Worm (Caenorhabditis elegans) whole organism, mixed stage, embryonic: Measurements from ENCODE around the gene F35D11.1.

Experiments
- M03D4.4 ChIP-seq: sonication (generic microtip); optimal IDR thresholded peaks from 2 replicates; lab custom pipeline; 2017; ENCODE audit warnings: mild to moderate bottlenecking, missing genetic modification characterization, missing compliant biosample characterization
- bed-3 ChIP-seq: fragments of 200-800 bp; sonication (Bioruptor generic); optimal IDR thresholded peaks from 3 replicates; lab custom pipeline; 2018; ENCODE audit warnings: mild to moderate bottlenecking, missing genetic modification characterization, moderate library complexity, missing compliant biosample characterization
- blmp-1 ChIP-seq: fragments of 150-350 bp; optimal IDR thresholded peaks from 2 replicates; lab custom pipeline; 2014; ENCODE audit warnings: missing biosample characterization, missing genetic modification characterization
- ceh-39 ChIP-seq: fragments of 150-350 bp; optimal IDR thresholded peaks from 2 replicates; lab custom pipeline; 2014; ENCODE audit warnings: missing biosample characterization, missing genetic modification characterization
- ceh-83 ChIP-seq: fragments of 200-800 bp; sonication (Bioruptor generic); optimal IDR thresholded peaks from 2 replicates; lab custom pipeline; 2018; ENCODE audit warnings: mild to moderate bottlenecking, missing genetic modification characterization, missing compliant biosample characterization
- ces-1 ChIP-seq: fragments of 150-350 bp; optimal IDR thresholded peaks from 2 replicates; lab custom pipeline; 2014; ENCODE audit warnings: missing biosample characterization, missing genetic modification reagents, missing genetic modification characterization
- cnd-1 ChIP-seq: fragments of 200-800 bp; sonication (Bioruptor generic); optimal IDR thresholded peaks from 2 replicates; lab custom pipeline; 2018; ENCODE audit warnings: mild to moderate bottlenecking, missing genetic modification characterization, missing compliant biosample characterization
- drap-1 ChIP-seq: fragments of 200-800 bp; sonication (Bioruptor generic); optimal IDR thresholded peaks from 3 replicates; lab custom pipeline; 2018; ENCODE audit warnings: mild to moderate bottlenecking, missing genetic modification characterization, missing compliant biosample characterization
- elt-1 ChIP-seq: sonication (generic microtip); optimal IDR thresholded peaks from 2 replicates; lab custom pipeline; 2017; ENCODE audit warnings: missing genetic modification characterization, mild to moderate bottlenecking, missing compliant biosample characterization, antibody characterized with exemption, moderate library complexity, borderline replicate concordance; ENCODE audit not compliant: insufficient read depth
- elt-3 ChIP-seq: fragments of 150-350 bp; optimal IDR thresholded peaks from 2 replicates; lab custom pipeline; 2014; ENCODE audit warnings: missing biosample characterization, missing genetic modification characterization
- flh-1 ChIP-seq: fragments of 200-800 bp; sonication (Bioruptor generic); optimal IDR thresholded peaks from 2 replicates; lab custom pipeline; 2018; ENCODE audit warnings: mild to moderate bottlenecking, missing genetic modification characterization, moderate library complexity, missing compliant biosample characterization
- ham-2 ChIP-seq: fragments of 200-800 bp; sonication (Bioruptor generic); optimal IDR thresholded peaks from 2 replicates; lab custom pipeline; 2018; ENCODE audit warnings: mild to moderate bottlenecking, missing genetic modification characterization, missing compliant biosample characterization
- hlh-1 ChIP-seq: fragments of 150-350 bp; optimal IDR thresholded peaks from 2 replicates; lab custom pipeline; 2014; ENCODE audit warnings: missing biosample characterization, missing genetic modification reagents, missing genetic modification characterization
- lin-13 ChIP-seq: fragments of 150-350 bp; optimal IDR thresholded peaks from 2 replicates; lab custom pipeline; 2014; ENCODE audit warnings: missing biosample characterization, missing genetic modification characterization
- lin-32 ChIP-seq: fragments of 200-800 bp; sonication (Bioruptor generic); optimal IDR thresholded peaks from 2 replicates; lab custom pipeline; 2018; ENCODE audit warnings: mild to moderate bottlenecking, missing genetic modification characterization, missing compliant biosample characterization
- lsy-2 ChIP-seq: fragments of 150-350 bp; optimal IDR thresholded peaks from 2 replicates; lab custom pipeline; 2014; ENCODE audit warnings: missing biosample characterization, missing genetic modification characterization
- mab-5 ChIP-seq: fragments of 150-350 bp; optimal IDR thresholded peaks from 2 replicates; lab custom pipeline; 2014; ENCODE audit warnings: missing biosample characterization, missing genetic modification characterization
- mep-1 ChIP-seq: fragments of 150-350 bp; optimal IDR thresholded peaks from 2 replicates; lab custom pipeline; 2017; ENCODE audit warnings: missing biosample characterization, missing genetic modification reagents, missing genetic modification characterization, inconsistent platforms
- mls-2 ChIP-seq: sonication (generic microtip); optimal IDR thresholded peaks from 2 replicates; lab custom pipeline; 2016; ENCODE audit warnings: mild to moderate bottlenecking, missing genetic modification characterization, moderate library complexity, missing compliant biosample characterization
- nhr-12 ChIP-seq: fragments of 150-350 bp; optimal IDR thresholded peaks from 2 replicates; lab custom pipeline; 2014; ENCODE audit warnings: missing biosample characterization, missing genetic modification characterization
- nhr-2 ChIP-seq: fragments of 150-350 bp; optimal IDR thresholded peaks from 2 replicates; lab custom pipeline; 2014; ENCODE audit warnings: missing biosample characterization, missing genetic modification characterization
- nhr-237 ChIP-seq: fragments of 150-350 bp; optimal IDR thresholded peaks from 2 replicates; lab custom pipeline; 2014; ENCODE audit warnings: missing biosample characterization, missing genetic modification characterization
- nhr-28 ChIP-seq: fragments of 150-350 bp; optimal IDR thresholded peaks from 2 replicates; lab custom pipeline; 2014; ENCODE audit warnings: missing biosample characterization, missing genetic modification characterization
- pha-4 ChIP-seq: fragments of 150-350 bp; optimal IDR thresholded peaks from 2 replicates; lab custom pipeline; 2018; ENCODE audit warnings: missing biosample characterization, missing genetic modification reagents, missing genetic modification characterization
- sem-2 ChIP-seq: fragments of 200-800 bp; sonication (Bioruptor generic); optimal IDR thresholded peaks from 2 replicates; lab custom pipeline; 2018; ENCODE audit warnings: mild to moderate bottlenecking, missing genetic modification characterization, missing compliant biosample characterization
- snpc-4 ChIP-seq: fragments of 150-350 bp; optimal IDR thresholded peaks from 2 replicates; lab custom pipeline; 2014; ENCODE audit warnings: missing biosample characterization, missing genetic modification characterization
- sptf-1 ChIP-seq: sonication (generic microtip); optimal IDR thresholded peaks from 2 replicates; lab custom pipeline; 2017; ENCODE audit warnings: mild to moderate bottlenecking, missing genetic modification characterization, moderate library complexity, missing compliant biosample characterization
- tbx-8 ChIP-seq: fragments of 200-800 bp; sonication (Bioruptor generic); optimal IDR thresholded peaks from 2 replicates; lab custom pipeline; 2018; ENCODE audit warnings: mild to moderate bottlenecking, missing genetic modification characterization, moderate library complexity, missing compliant biosample characterization
- unc-120 ChIP-seq: sonication (generic microtip); optimal IDR thresholded peaks from 2 replicates; lab custom pipeline; 2017; ENCODE audit warnings: missing genetic modification characterization, missing compliant biosample characterization; ENCODE audit not compliant: poor library complexity, severe bottlenecking
- unc-39 ChIP-seq: fragments of 150-350 bp; optimal IDR thresholded peaks from 2 replicates; lab custom pipeline; 2014; ENCODE audit warnings: missing biosample characterization, missing genetic modification characterization
- zip-8 ChIP-seq: fragments of 150-350 bp; optimal IDR thresholded peaks from 2 replicates; lab custom pipeline; 2014; ENCODE audit warnings: missing biosample characterization, missing genetic modification characterization
- ztf-11 ChIP-seq: fragments of 150-350 bp; optimal IDR thresholded peaks from 2 replicates; lab custom pipeline; 2014; ENCODE audit warnings: missing biosample characterization, missing genetic modification characterization

F35D11.1 gene

ce11 chrII:4655834-4656233, 29.1 kb downstream of the F35D11.1 start, which contains the start of gene fut-6:
Gene fut-6, minus strand, starts transcription at chrII:4655934.
- TF ChIP-seq unc-120 (tag; lab: Kevin White, UChicago) (no peak), nhr-237 (tag; lab: Kevin White, UChicago) (no peak), lin-13 (tag; lab: Kevin White, UChicago) (no peak), elt-1 (tag; lab: Kevin White, UChicago) (no peak), mep-1 (tag; lab: Kevin White, UChicago) (no peak)

ce11 chrII:4657370-4657769, 30.7 kb downstream of the F35D11.1 start:
- no peak for TF ChIP-seq nhr-237 (tag; lab: Kevin White, UChicago)
- TF ChIP-seq zip-8 (tag; lab: Kevin White, UChicago), result no peak
- no peak for TF ChIP-seq pha-4 (tag; lab: Kevin White, UChicago)
- no peak for TF ChIP-seq ceh-39 (tag; lab: Kevin White, UChicago)
- no peak for TF ChIP-seq lin-32 (GFP tag; lab: Kevin White, UChicago)
- no peak for TF ChIP-seq tbx-8
- TF ChIP-seq nhr-28 (tag; lab: Kevin White, UChicago), result no peak

ce11 chrII:4658245-4658644, 31.5 kb downstream of the F35D11.1 start:
- TF ChIP-seq snpc-4 (tag; lab: Kevin White, UChicago), result no peak
- TF ChIP-seq zip-8 (tag; lab: Kevin White, UChicago), result no peak
- TF ChIP-seq unc-120 (tag; lab: Kevin White, UChicago), result no peak
- TF ChIP-seq blmp-1 (tag; lab: Kevin White, UChicago), result no peak
- no peak for TF ChIP-seq lin-32 (GFP tag; lab: Kevin White, UChicago)
- TF ChIP-seq elt-3, result no peak
- no peak for TF ChIP-seq elt-1 (tag; lab: Kevin White, UChicago)
- no peak for TF ChIP-seq ces-1
- TF ChIP-seq nhr-237 (tag; lab: Kevin White, UChicago), result no peak
- TF ChIP-seq sptf-1 (tag; lab: Kevin White, UChicago), result no peak
- TF ChIP-seq mls-2 (tag; lab: Kevin White, UChicago), result no peak
- TF ChIP-seq cnd-1, result no peak
- TF ChIP-seq drap-1 (GFP tag; lab: Kevin White, UChicago), result no peak
- no peak for TF ChIP-seq ham-2 (GFP tag; lab: Kevin White, UChicago)

ce11 chrII:4661278-4661677, 34.6 kb downstream of the F35D11.1 start, which contains the start of gene T05A7.13:
Gene T05A7.13, minus strand, starts transcription at chrII:4661378.
- TF ChIP-seq sptf-1 (tag; lab: Kevin White, UChicago) (no peak), hlh-1 (tag; lab: Kevin White, UChicago) (peak; percentile 46), cnd-1 (no peak)

- TF ChIP-seq lin-13 (tag; lab: Kevin White, UChicago) (no peak), ztf-11 (no peak), zip-8 (tag; lab: Kevin White, UChicago) (no peak), sem-2 (GFP tag; lab: Kevin White, UChicago) (no peak), elt-3 (no peak), M03D4.4 (no peak), ces-1 (no peak), blmp-1 (tag; lab: Kevin White, UChicago) (no peak)
These were observed 36.5 kb downstream of the F35D11.1 start, which contains the start of gene T05A7.12 for ce11 chrII:4663186-4663585. Gene T05A7.12, minus strand, starts transcription at chrII:4663286.

ce11 chrII:4665359-4665758, 38.7 kb downstream of the F35D11.1 start, which contains the start of gene T05A7.11:
Gene T05A7.11, minus strand, starts transcription at chrII:4665459.
- no peak for TF ChIP-seq tbx-8
- TF ChIP-seq zip-8 (tag; lab: Kevin White, UChicago), result no peak
- TF ChIP-seq mls-2 (tag; lab: Kevin White, UChicago), result no peak
- no peak for TF ChIP-seq lin-13 (tag; lab: Kevin White, UChicago)
- no peak for TF ChIP-seq ces-1
- no peak for TF ChIP-seq elt-3
- no peak for TF ChIP-seq flh-1
- TF ChIP-seq mep-1 (tag; lab: Kevin White, UChicago), result no peak
- TF ChIP-seq snpc-4 (tag; lab: Kevin White, UChicago), result no peak
- TF ChIP-seq drap-1 (GFP tag; lab: Kevin White, UChicago), result no peak
- no peak for TF ChIP-seq hlh-1 (tag; lab: Kevin White, UChicago)

ce11 chrII:4667572-4667971, 40.9 kb downstream of the F35D11.1 start, which contains the start of gene fut-5:
Gene fut-5, minus strand, starts transcription at chrII:4667672.
- TF ChIP-seq hlh-1 (tag; lab: Kevin White, UChicago) (no peak), nhr-2 (tag; lab: Kevin White, UChicago) (no peak), sptf-1 (tag; lab: Kevin White, UChicago) (no peak), sem-2 (GFP tag; lab: Kevin White, UChicago) (no peak), flh-1 (no peak), nhr-237 (tag; lab: Kevin White, UChicago) (no peak), bed-3 (GFP tag; lab: Kevin White, UChicago) (no peak), unc-39 (tag; lab: Kevin White, UChicago) (no peak), snpc-4 (tag; lab: Kevin White, UChicago) (no peak), elt-3 (no peak), ceh-39 (tag; lab: Kevin White, UChicago) (no peak), ceh-83 (GFP tag; lab: Kevin White, UChicago) (no peak), ztf-11 (no peak), lsy-2 (tag; lab: Kevin White, UChicago) (no peak), mab-5 (tag; lab: Kevin White, UChicago) (no peak), M03D4.4 (no peak), pha-4 (tag; lab: Kevin White, UChicago) (no peak), lin-32 (GFP tag; lab: Kevin White, UChicago) (no peak), nhr-12 (no peak), zip-8 (tag; lab: Kevin White, UChicago) (no peak)
- TF ChIP-seq, all 35 proteins: peak for 0
